Fruit fly (Drosophila melanogaster) whole organism, larva: ENCODE measurements around the gene Ada1-1.

ENCODE experiments used
- noc ChIP-seq: fragments of 200-800 bp; sonication (Bioruptor generic); optimal IDR thresholded peaks from 3 replicates; lab custom pipeline; 2019; ENCODE audit warnings: missing biosample characterization, mild to moderate bottlenecking, missing genetic modification characterization, moderate library complexity

Ada1-1 gene

DNA sequence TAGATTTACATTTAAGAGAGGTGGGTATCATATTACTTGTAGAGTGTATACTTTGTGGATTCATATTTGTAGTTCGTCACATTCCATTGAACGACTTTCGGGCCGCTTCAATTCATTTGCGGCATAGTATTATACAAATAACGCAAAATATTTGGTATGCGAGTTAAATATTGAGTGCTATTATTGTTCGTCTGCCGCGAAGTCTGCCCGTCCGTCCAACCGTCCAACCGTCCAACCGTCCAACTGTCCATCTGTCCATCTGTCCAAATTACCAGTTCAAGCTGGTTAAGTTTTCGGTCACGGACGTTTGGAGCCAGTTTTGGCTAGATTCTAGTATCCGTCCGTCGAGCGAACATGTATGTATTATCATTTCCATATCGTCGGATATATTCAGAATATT, 27.5 kb downstream of the Ada1-1 start:
- no peak for TF ChIP-seq noc (tag; lab: Kevin White, UChicago)

DNA sequence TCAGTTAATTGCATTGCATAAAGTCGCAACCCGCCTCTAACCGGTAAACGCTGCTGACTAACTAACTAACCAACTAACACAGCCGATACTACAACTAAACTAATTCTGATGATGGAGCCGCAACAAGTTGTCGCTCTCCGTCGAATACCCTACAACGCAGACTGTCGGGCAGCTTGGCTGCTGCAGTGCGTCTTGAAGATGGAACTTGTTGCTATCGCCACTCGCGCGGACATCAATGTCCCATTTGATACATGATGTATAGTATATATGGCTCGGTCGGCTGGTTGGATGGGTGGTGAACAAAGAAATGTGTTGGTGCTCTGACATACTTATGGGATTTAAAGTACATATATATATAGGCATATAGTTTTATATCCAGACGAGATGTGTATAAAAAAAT, 28.9 kb downstream of the Ada1-1 start:
- TF ChIP-seq noc (tag; lab: Kevin White, UChicago), result no peak

DNA sequence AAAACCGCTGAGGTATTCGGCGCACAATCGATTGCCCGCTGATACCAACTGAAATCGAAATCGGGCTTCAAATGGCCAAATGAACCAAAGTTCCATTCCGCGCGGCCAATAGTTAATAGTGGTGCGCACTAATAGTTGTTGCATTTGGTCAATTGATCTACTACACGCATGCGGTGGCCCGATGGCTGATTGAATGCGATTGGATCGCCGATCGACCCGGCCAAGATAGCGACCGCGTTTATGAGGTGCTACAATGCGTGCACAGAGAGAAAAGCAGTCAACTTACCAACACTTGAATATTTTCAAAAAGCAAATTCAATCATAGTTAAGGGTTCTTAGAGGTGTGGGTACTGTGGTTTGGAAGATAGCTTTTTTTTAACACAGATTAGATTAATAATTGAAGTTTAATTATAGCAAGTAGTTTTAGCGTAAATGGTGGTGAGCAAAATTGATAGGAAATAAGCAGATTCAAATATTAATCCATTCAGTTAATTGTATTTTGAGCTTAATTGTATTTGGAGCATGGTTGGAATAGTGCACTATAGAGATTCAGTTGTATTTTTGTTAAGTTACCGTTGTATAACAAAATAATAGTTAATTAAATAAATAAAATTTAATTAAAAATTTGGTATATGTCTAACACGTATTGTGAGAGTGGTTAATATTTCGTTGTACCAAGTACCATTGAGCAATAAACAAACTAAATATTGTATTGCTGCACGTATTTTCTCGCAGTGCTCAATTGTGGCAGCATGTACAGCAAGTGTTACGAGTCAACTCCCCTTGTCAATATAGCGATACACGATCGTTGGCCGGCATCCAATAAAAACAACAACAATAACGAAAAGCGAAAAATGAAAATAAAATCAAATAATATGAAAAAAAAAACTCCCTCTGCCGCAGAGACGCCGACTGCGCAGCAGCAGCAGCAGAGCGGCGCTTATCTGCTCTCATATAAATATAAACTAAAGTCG, 30.1 kb downstream of the Ada1-1 start:
- peak; percentile 51 for TF ChIP-seq noc (tag; lab: Kevin White, UChicago)

DNA sequence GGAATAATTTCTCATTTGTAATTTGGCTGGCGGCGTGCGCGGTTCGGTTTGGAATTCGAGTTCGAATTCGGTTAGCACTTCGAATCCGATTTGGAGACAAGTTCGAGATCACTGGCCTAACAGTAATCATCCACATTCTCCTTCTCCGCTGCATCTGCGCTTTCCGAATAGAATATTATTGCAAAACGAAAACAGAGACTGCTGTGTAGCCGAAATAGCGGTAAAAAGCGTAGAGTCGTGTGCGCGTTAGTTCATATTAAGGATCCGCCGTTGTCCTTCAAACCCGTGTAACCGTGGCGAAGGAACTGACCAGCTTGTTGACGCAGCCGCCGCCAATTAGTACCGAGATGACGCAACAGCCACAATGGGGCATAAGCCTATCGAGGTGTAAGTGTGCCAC, 30.8 kb downstream of the Ada1-1 start, which contains the start of gene dmGlut:
TSS of gene dmGlut (plus strand) at position 4 of the 400 bp plus-strand sequence.
- TF ChIP-seq noc (tag; lab: Kevin White, UChicago), result no peak

DNA sequence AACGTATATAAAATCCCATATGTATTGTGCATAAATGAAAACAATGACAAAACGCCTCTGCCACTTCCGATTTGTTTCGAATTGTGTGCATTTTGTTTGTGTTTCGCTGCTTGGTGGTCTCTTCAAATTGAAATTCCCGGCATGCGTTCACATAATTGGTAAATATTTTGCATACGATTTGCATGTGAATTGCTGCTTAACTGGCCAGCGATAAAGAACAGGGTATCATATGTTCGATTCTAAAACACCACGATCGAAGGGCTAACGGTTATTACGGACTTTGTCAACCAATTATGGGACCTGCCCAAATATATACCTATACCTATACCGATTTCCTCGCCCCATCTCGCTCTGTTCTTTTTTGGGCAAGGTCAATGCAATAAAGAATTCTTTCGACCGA, 31.5 kb downstream of the Ada1-1 start:
- no peak for TF ChIP-seq noc (tag; lab: Kevin White, UChicago)

DNA sequence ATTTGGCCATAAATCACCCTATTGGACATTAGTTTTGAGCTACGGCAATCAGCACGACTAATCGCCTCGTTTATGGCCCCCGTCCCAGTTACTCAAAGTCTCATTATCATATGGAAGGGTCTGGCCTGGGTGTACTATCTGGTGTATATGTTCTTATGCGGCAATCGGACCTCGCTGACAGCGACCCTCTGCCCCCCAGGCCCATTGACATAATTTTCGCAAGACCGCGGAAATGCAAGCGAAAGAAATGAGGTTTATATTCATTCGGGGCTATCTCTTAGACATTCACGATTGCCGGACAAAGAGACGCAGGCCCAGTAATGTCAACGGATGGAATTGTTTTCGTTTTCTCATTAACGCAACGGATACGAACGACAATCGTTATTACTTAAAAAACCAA, 32.2 kb downstream of the Ada1-1 start:
- no peak for TF ChIP-seq noc (tag; lab: Kevin White, UChicago)

DNA sequence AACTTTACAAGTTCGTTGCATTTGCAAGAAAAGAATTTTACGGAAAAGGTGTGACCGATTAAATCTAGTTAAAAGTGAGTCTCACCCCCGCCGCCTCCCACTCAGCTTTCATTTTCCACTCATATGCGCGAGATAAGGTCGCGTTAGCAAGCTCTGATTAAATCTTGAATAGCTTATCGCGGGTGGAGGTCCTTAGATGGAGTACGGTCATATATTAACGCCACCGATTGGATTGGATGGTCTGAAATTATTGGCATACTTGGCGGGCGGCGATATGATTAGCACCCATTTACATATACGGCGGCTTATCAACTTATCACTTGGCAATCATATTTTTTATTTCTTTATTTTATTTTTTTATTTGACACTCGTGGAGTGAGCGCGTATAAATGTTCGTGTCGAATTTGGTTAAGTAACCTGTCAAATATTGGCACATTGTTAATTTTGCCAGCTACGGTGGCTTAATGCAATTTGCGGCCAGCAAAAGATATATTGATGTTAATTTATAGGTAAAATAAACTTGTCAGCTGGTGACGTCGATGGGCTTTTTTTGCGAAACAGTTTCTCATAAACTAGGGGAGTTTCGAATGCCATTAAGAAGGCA, 33.1 kb downstream of the Ada1-1 start:
- peak; percentile 89 for TF ChIP-seq noc (tag; lab: Kevin White, UChicago)

DNA sequence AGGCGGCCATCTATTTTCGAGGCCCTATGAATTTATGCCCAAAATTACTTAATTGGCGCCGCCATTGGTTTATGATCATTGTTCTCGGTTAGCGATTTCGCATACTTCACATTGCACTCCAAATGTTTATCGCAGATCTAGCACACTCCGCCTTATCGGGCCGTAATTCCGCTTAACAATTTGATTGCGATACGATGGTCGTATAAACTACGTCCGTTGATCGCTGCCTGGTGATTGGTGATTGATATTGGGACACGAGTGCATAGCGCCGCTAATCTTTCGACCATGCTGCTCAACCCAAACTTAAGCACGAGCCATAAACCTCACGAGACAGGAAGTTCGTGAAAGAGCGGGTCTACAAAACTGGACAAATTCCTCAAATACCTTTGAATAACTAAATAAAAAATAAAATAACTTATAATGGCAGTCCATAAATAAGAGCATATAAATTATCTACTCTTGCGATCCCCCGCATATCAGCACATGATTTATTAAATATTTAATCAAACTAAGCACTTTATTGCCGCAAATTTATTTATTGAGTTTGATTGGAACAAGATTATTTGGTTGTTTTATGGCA, 34.0 kb downstream of the Ada1-1 start:
- TF ChIP-seq noc (tag; lab: Kevin White, UChicago), result peak; percentile 79

DNA sequence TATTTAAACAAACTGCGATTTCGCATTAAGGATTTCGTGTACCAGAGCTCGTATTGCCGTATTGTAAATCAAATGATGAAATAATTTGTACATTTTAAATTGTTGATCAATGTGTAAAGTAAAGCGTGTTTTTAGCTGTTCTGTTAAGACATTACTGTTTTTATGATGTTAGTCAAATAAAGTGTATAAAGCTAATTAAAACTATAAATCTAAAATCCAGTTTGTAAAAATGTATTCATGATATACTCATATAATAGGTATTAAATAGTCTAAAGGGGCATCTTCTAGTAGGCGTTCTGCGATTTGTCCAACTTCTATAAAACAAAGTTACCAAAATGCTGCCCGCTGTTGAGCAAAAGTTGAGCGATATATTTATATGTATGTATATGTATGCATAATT, 37.3 kb downstream of the Ada1-1 start, which contains the start of gene CG18788:
TSS of gene CG18788 (plus strand) at position 301 of the 400 bp plus-strand sequence.
- TF ChIP-seq noc (tag; lab: Kevin White, UChicago), result no peak

DNA sequence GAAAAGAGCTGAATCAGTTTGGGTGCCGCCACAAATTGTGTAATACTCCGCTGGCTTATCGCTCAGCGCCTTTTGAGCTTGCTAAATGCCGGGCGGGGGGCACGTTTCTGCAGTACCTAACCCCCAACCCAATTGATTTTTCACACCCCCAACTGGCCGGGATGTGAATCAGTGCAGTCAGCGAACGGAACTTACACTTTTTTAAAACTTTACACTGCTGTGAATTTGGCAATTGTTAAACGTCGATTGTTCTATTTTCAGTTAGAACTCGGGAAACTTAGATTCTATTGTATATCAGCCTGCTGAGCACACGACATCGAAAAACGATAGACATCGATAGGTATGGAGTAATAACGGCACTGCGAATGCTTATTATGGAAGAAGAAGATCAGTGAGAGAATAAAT, 41.6 kb downstream of the Ada1-1 start, which contains the start of gene Tom70:
TSS of gene Tom70 (minus strand) at position 335 of the 405 bp plus-strand sequence.
- no peak for TF ChIP-seq noc (tag; lab: Kevin White, UChicago)

DNA sequence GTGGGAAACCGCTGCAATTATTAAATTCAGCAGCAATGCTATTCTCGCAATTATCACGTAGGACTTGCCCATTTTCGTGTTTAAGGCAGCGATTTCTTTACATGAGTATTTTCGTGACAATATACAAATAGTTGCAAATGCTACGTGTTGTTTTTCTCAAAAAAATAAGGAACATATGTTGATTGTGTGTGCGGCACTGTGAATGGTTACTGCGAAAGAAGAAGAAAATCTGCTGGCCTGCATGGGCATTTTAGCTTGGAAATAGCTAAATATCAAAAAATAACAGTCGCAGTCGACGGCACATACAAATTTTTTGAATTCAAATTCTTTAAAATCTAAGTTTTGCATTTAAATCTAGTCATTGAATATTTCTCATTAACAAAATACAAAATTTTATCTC, 43.9 kb downstream of the Ada1-1 start, which contains the start of gene CG6766:
TSS of gene CG6766 (minus strand) at position 180 of the 400 bp plus-strand sequence.
- TF ChIP-seq noc (tag; lab: Kevin White, UChicago), result no peak

DNA sequence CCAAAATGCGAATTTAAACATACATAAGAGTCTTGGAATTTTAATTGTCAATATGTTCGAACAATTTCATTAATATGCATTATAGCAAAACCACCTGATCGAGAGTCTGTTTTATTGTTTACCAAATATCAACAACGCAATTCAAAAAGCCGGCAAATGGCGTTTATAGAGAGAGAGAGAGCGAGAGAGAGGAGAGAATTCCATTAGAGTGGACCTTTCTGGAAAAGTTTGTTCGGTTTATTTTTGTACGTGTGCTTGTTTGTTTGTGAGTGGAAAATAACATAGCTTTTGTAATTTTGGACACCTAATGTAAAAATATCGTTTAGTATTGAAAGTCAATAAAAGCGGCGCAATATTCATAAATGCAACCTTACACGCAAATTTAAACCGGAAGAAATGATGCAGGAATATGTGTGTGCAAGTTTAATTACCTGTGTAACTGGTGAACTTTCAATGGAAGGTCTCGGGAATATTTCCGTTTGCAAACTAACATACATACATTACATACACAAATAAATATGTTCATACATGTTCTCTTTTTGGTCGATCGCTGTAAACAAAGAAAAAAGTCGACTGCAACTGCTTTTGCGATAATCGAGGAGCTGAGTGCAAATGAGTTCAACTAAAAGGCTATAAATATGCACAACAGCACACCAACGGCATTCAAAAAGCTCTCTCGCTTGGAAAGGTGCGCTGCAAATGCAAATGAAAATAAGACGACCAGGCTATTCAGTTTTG, 48.2 kb downstream of the Ada1-1 start, which contains the start of gene CG6785:
TSS of gene CG6785 (minus strand) at position 588 of the 738 bp plus-strand sequence.
- TF ChIP-seq noc (tag; lab: Kevin White, UChicago), result peak; percentile 84

DNA sequence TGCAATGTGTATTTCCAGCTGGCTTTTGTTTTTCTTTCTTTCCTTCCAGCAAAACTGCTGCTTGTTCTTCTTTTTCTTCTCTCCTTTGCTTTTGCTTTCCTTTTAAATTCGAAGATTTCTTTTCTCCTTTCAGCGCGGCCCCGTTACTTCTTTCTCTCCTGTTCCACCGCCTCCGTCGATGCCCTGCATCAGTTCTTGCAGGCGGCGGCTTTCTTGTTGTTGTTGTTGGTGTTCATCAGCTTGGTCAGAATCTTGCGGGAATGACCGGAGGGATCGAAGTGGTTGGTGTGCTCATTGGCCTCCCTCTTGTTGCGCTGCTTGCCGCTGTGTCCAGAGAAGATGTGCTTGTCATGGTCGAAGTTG, 49.0 kb downstream of the Ada1-1 start:
- TF ChIP-seq noc (tag; lab: Kevin White, UChicago), result no peak

DNA sequence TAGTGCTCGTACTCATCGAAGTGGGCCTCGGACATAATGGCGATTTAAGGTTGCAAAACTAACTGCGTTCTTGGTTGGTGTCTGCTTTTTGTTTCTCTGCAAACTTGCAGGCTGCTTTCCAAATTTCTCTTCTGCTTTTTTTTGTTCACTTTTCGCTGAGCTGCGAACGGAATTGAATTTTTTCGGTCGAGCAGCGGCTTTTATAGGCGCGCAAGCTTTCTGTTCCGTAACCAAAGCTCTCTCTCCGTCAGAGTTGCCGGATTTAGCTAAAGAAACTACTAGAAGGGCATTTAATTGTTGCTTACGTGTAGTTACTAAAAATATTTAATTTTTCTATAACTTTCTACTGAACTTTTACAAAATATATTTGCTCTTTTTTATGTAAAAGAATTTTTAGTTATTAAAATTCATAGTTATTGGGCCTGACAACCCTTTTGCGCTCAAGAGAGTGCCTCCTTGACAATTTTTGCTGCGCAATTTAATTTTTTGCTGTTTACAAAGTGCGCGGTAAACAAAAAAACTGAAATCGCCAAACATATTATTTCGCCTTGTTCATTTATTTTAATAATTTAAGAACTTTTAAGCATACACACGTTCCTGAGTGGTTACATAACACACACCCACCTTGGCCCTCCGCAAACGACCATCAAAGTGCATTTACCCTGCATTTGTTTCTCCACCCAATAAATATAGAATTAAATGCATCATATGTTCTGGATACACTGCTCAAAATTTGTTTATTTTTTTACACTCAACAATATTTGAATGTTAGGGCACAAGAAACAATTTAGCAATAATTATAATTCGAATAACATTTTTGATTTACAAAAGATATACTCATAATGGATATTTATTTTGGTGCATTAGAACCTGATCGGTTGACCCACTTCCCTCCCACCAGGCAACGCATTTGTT, 49.6 kb downstream of the Ada1-1 start, which contains the start of gene CG6770:
TSS of gene CG6770 (minus strand) at position 178 of the 915 bp plus-strand sequence.
- peak; percentile 87 for TF ChIP-seq noc (tag; lab: Kevin White, UChicago)
